Worm (Caenorhabditis elegans): Measurements from ENCODE around the gene emre-1.

emre-1 gene

DNA sequence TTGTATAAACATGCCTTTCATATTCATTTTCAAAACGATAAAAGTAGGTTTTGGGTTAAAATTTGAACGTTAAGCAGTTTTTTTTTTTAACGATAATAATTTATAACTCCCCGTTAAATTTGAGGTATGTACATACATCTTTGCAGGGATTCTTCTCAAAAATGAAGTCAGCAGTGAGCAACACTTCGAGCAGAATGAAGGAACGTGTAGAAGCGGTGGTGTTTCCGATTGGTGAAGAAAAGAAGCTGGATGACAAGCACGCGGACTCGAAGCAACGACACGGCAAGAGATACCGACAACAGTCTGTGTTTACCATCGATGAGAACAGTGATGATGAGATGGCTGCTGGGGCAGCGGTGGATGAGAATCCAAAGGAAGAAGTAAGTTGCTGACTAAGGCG lies 6.4 kb upstream of the emre-1 start:
- TF ChIP-seq R02D3.7 (tag; optimal IDR thresholded peaks at IDR 0.05) (no peak), lsy-2 (tag; optimal IDR thresholded peaks at IDR 0.05) (no peak), crh-2 (tag; optimal IDR thresholded peaks at IDR 0.05) (no peak), sma-9 (GFP tag; optimal IDR thresholded peaks at IDR 0.05) (no peak), sma-9 (tag; optimal IDR thresholded peaks at IDR 0.05) (no peak), peb-1 (tag; optimal IDR thresholded peaks at IDR 0.05) (no peak), sem-4 (tag; optimal IDR thresholded peaks at IDR 0.05) (no peak), ceh-16 (tag; optimal IDR thresholded peaks at IDR 0.05) (no peak), lin-13 (GFP tag; optimal IDR thresholded peaks at IDR 0.05) (no peak), ZK546.5 (tag; optimal IDR thresholded peaks at IDR 0.05) (no peak), mbf-1 (tag; optimal IDR thresholded peaks at IDR 0.05) (no peak)

DNA sequence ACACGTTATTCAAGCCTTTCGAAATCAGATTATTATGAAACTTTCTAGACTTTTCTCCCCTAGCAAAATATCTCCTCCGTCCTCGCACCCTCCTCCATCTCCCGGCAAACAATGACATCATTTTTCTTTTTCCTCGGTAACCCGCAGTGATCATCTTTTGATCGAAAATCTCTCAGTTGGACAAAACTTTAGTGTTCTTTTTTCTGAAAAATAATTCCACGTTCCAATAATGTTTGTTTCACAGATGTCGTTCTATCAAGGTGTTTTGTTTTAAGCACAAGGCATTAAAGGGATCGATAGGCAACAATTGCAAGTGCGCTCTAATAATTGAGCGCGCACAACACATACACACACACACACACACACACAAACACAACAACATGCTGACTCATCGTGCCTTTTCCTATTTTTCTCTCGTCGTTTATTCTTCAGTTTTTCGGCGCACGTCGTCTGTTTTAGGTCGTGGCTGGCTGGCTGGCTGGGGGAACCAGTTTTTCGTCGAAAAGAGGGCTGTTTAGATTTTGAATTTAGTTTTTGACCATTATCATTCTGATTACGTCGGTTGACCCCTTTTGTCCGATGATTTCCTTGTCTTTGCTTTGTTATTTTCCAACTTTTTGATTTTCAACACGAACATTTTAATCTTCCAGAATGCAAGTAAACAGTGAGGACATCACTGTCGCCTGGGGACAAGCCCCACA lies 3.9 kb upstream of the emre-1 start, which contains the start of gene F20D1.3:
Gene F20D1.3 (plus strand): TSS at position 651 of the 701 bp plus-strand sequence.
- TF ChIP-seq unc-55 (GFP tag; optimal IDR thresholded peaks at IDR 0.05) = peak; percentile 81
- peak; percentile 63 for TF ChIP-seq sma-3 (GFP tag; optimal IDR thresholded peaks at IDR 0.05)
- peak; percentile 99 for TF ChIP-seq fos-1 (tag; optimal IDR thresholded peaks at IDR 0.05)
- TF ChIP-seq lin-11 (tag; optimal IDR thresholded peaks at IDR 0.05) = peak; percentile 8
- TF ChIP-seq nhr-21 (tag; optimal IDR thresholded peaks at IDR 0.05) = peak; percentile 28
- no peak for TF ChIP-seq lin-39 (tag; optimal IDR thresholded peaks at IDR 0.05)
- peak; percentile 90 for TF ChIP-seq nhr-129 (tag; optimal IDR thresholded peaks at IDR 0.05)
- no peak for TF ChIP-seq nhr-12 (tag; optimal IDR thresholded peaks at IDR 0.05)
- no peak for TF ChIP-seq nhr-11 (tag; optimal IDR thresholded peaks at IDR 0.05)
- TF ChIP-seq lin-13 (GFP tag; optimal IDR thresholded peaks at IDR 0.05) = peak; percentile 37
- peak; percentile 41 for TF ChIP-seq Y55F3AM.14 (GFP tag; optimal IDR thresholded peaks at IDR 0.05)
- TF ChIP-seq F13H6.1 (tag; optimal IDR thresholded peaks at IDR 0.05) = peak; percentile 34
- peak; percentile 68 for TF ChIP-seq nhr-25 (tag; optimal IDR thresholded peaks at IDR 0.05)
- TF ChIP-seq R02D3.7 (tag; optimal IDR thresholded peaks at IDR 0.05) = no peak
- TF ChIP-seq sma-9 (GFP tag; optimal IDR thresholded peaks at IDR 0.05) = peak; percentile 60
- no peak for TF ChIP-seq sma-9 (tag; optimal IDR thresholded peaks at IDR 0.05)
- TF ChIP-seq crh-2 (tag; optimal IDR thresholded peaks at IDR 0.05) = peak; percentile 77
- TF ChIP-seq zag-1 (tag; optimal IDR thresholded peaks at IDR 0.05) = peak; percentile 7
- peak; percentile 50 for TF ChIP-seq nhr-6 (tag; optimal IDR thresholded peaks at IDR 0.05)
- no peak for TF ChIP-seq nhr-23 (tag; optimal IDR thresholded peaks at IDR 0.05)
- no peak for TF ChIP-seq elt-1 (tag; optimal IDR thresholded peaks at IDR 0.05)
- no peak for TF ChIP-seq unc-62 (GFP tag; optimal IDR thresholded peaks at IDR 0.05)
- no peak for TF ChIP-seq blmp-1 (tag; optimal IDR thresholded peaks at IDR 0.05; ENCODE audit: insufficient read depth)
- TF ChIP-seq mdl-1 (tag; optimal IDR thresholded peaks at IDR 0.05) = peak in 1 of 2 experiments; percentile 46
- peak in 1 of 2 experiments; percentile 55 for TF ChIP-seq lsy-2 (tag; optimal IDR thresholded peaks at IDR 0.05)
- TF ChIP-seq sem-4 (tag; optimal IDR thresholded peaks at IDR 0.05) = peak; percentile 24
- TF ChIP-seq C34F6.9 (tag; optimal IDR thresholded peaks at IDR 0.05) = peak; percentile 73
- no peak for TF ChIP-seq mab-5 (tag; optimal IDR thresholded peaks at IDR 0.05)
- TF ChIP-seq elt-3 (tag; optimal IDR thresholded peaks at IDR 0.05) = no peak
- TF ChIP-seq egl-27 (tag; optimal IDR thresholded peaks at IDR 0.05) = peak; percentile 38

DNA sequence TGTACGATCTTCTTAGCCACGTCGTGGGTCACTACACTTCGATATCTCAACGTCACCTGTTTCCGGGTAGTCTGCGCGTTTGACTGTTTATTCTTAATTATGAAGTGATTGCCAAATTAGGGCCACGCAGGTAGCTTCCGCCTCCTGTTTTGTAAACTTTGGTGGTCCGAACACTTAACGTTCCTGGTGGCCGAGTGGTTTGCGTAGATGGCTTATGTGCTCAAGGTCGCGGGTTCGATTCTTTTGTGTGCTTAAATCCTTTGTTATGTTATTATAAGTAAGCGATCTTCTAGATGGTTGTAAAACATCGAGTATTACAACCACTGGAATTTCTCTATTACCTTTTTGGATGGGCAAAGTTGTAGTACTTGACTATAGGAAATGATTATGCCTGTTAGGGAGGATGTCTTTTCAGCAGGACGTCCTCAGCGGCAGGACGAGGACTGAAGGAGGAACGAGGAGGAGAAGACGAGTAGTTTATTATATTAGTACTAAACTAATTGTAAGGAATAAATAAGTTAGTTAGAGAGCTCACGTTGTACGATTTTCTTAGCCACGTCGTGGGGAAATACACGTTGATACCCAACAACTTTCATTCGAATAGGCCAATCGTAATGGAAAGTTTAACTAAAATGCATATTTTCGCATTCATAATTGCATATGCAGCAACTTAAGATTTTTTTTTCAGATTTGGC lies 2.5 kb upstream of the emre-1 start:
- no peak for TF ChIP-seq sma-3 (GFP tag; optimal IDR thresholded peaks at IDR 0.05)
- no peak for TF ChIP-seq ceh-16 (tag; optimal IDR thresholded peaks at IDR 0.05)
- TF ChIP-seq blmp-1 (tag; optimal IDR thresholded peaks at IDR 0.05; ENCODE audit: insufficient read depth) = no peak
- TF ChIP-seq fos-1 (tag; optimal IDR thresholded peaks at IDR 0.05) = no peak
- TF ChIP-seq ama-1 (optimal IDR thresholded peaks at IDR 0.05) = no peak
- no peak for TF ChIP-seq F13H6.1 (tag; optimal IDR thresholded peaks at IDR 0.05)
- no peak for TF ChIP-seq sem-4 (tag; optimal IDR thresholded peaks at IDR 0.05)
- TF ChIP-seq nhr-25 (tag; optimal IDR thresholded peaks at IDR 0.05) = no peak

DNA sequence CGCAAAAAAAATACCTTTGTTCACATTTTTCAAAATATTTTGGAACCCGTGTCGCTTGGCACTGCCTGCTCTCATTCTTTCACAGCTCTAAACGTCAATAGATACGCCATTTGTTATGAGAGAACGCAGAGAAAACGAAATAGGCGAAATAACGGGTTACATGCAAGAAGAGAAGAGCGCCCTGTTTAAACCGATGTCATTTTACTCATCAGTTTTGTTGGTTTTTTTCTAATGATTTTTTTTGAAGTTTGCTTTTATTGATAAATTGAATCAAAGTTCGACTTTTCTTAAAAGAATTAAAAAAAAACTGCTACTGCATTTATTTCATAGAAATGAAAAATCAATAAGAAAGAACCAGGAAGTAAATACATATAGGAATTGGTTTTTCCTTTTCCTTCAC lies 732 bp upstream of the emre-1 start:
- TF ChIP-seq nhr-129 (tag; optimal IDR thresholded peaks at IDR 0.05) = peak; percentile 55
- TF ChIP-seq nhr-21 (tag; optimal IDR thresholded peaks at IDR 0.05) = peak; percentile 17
- peak; percentile 20 for TF ChIP-seq unc-55 (GFP tag; optimal IDR thresholded peaks at IDR 0.05)
- TF ChIP-seq sma-3 (GFP tag; optimal IDR thresholded peaks at IDR 0.05) = peak; percentile 27
- TF ChIP-seq F13H6.1 (tag; optimal IDR thresholded peaks at IDR 0.05) = peak; percentile 44
- peak; percentile 0 for TF ChIP-seq lin-13 (GFP tag; optimal IDR thresholded peaks at IDR 0.05)
- no peak for TF ChIP-seq Y55F3AM.14 (GFP tag; optimal IDR thresholded peaks at IDR 0.05)
- peak; percentile 72 for TF ChIP-seq ztf-4 (tag; optimal IDR thresholded peaks at IDR 0.05)
- peak; percentile 50 for TF ChIP-seq sma-9 (GFP tag; optimal IDR thresholded peaks at IDR 0.05)
- TF ChIP-seq sma-9 (tag; optimal IDR thresholded peaks at IDR 0.05) = no peak
- TF ChIP-seq crh-2 (tag; optimal IDR thresholded peaks at IDR 0.05) = peak; percentile 54
- no peak for TF ChIP-seq R02D3.7 (tag; optimal IDR thresholded peaks at IDR 0.05)
- peak in 1 of 2 experiments; percentile 64 for TF ChIP-seq lsy-2 (tag; optimal IDR thresholded peaks at IDR 0.05)
- TF ChIP-seq nhr-10 (tag; optimal IDR thresholded peaks at IDR 0.05) = no peak
- no peak for TF ChIP-seq lin-11 (tag; optimal IDR thresholded peaks at IDR 0.05)
- peak; percentile 48 for TF ChIP-seq C34F6.9 (tag; optimal IDR thresholded peaks at IDR 0.05)
- TF ChIP-seq ama-1 (optimal IDR thresholded peaks at IDR 0.05) = no peak
- TF ChIP-seq sem-4 (tag; optimal IDR thresholded peaks at IDR 0.05) = no peak
- peak; percentile 51 for TF ChIP-seq nhr-25 (tag; optimal IDR thresholded peaks at IDR 0.05)
